Fruit fly (Drosophila melanogaster): Measurements from ENCODE around the gene Oli.

- TF ChIP-seq Hr83 (GFP tag; optimal IDR thresholded peaks at IDR 0.05; ENCODE audit: poor library complexity, severe bottlenecking) (no peak), foxo (GFP tag; optimal IDR thresholded peaks at IDR 0.05) (no peak), fru (GFP tag; optimal IDR thresholded peaks at IDR 0.05) (no peak), Vsx2 (GFP tag; optimal IDR thresholded peaks at IDR 0.05; ENCODE audit: partially characterized antibody) (no peak), br (GFP tag; optimal IDR thresholded peaks at IDR 0.05) (no peak), dsf (GFP tag; optimal IDR thresholded peaks at IDR 0.05; ENCODE audit: borderline replicate concordance) (no peak), Abd-B (GFP tag; optimal IDR thresholded peaks at IDR 0.05) (no peak), Mio (GFP tag; optimal IDR thresholded peaks at IDR 0.05) (no peak), Dif (GFP tag; optimal IDR thresholded peaks at IDR 0.05; ENCODE audit: partially characterized antibody) (no peak), psq (GFP tag; optimal IDR thresholded peaks at IDR 0.05) (no peak), sage (GFP tag; optimal IDR thresholded peaks at IDR 0.05) (no peak), pan (optimal IDR thresholded peaks at IDR 0.05) (no peak), lola (GFP tag; optimal IDR thresholded peaks at IDR 0.05) (no peak)
Observed at dm6 chr2L:17559275-17559674, 29.7 kb upstream of the Oli start.
